Fruit fly (Drosophila melanogaster) Kc167 (cell line): ENCODE results near the gene CG34456.

Experiments
- Myc ChIP-seq: fragments of >200 bp; optimal IDR thresholded peaks from 2 replicates; lab custom pipeline; 2017; ENCODE audit warnings: missing external identifiers
- ttk ChIP-seq: sonication (Bioruptor generic); optimal IDR thresholded peaks from 2 replicates; lab custom pipeline; 2017; ENCODE audit warnings: missing external identifiers

DNA sequence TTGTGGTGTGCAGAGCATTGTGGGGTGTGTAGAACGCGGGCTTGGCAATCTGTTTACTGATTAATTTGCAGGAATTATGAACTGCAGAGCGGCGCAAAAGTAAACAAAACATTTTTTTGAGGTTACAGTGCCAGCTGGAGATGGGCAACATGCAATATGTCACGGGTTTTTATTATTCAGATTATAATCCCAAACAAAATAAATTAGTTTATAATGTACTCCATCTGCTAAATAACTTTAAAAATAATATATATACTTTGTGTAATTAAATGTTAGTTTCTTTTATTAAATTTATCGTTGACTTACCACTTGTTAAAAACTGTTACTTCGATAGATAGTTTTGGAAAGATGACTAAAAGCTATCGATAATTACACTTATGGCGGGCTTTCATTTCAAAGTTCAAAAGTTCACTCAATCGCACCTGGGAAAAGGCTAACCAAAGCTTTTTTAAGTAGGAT, 9.0 kb downstream of the CG34456 start, which contains the start of gene Fdx1:
- TF ChIP-seq Myc (lab: Kevin White, UChicago): no peak
- TF ChIP-seq ttk (lab: Kevin White, UChicago): no peak
